Fruit fly (Drosophila melanogaster): ENCODE results near the gene Vps8.

Gene Vps8

dm6 chr3L:6498602-6499001 lies 3.5 kb upstream of the Vps8 start:
- TF ChIP-seq Eip75B (GFP tag; optimal IDR thresholded peaks at IDR 0.05) (no peak), pdm3 (GFP tag; optimal IDR thresholded peaks at IDR 0.05) (peak; percentile 12), Eip78C (GFP tag) (peak; percentile 57), lz (GFP tag; optimal IDR thresholded peaks at IDR 0.05) (no peak), achi (GFP tag; optimal IDR thresholded peaks at IDR 0.05) (no peak), CG8632 (GFP tag; optimal IDR thresholded peaks at IDR 0.05) (no peak), Hr4 (GFP tag; optimal IDR thresholded peaks at IDR 0.05) (peak; percentile 4), ss (GFP tag; optimal IDR thresholded peaks at IDR 0.05) (no peak), fd59A (GFP tag; optimal IDR thresholded peaks at IDR 0.05) (no peak), Hr38 (GFP tag; optimal IDR thresholded peaks at IDR 0.05) (no peak), CG6854 (GFP tag; optimal IDR thresholded peaks at IDR 0.05) (no peak), OdsH (GFP tag; optimal IDR thresholded peaks at IDR 0.05) (peak; percentile 1), CG32006 (GFP tag; optimal IDR thresholded peaks at IDR 0.05) (peak; percentile 26), CG6163 (GFP tag; IDR thresholded peaks at IDR 0.05) (0 out of 3 replicates have a peak, but pooled peaks have one; percentile 25), CG3032 (tag; optimal IDR thresholded peaks at IDR 0.05) (no peak), cyc (GFP tag; optimal IDR thresholded peaks at IDR 0.05) (no peak), Ets96B (tag; optimal IDR thresholded peaks at IDR 0.05) (peak; percentile 11), Met (GFP tag; optimal IDR thresholded peaks at IDR 0.05) (no peak), CG15336 (GFP tag; IDR thresholded peaks at IDR 0.05) (no peak), CG3919 (GFP tag; optimal IDR thresholded peaks at IDR 0.05) (peak; percentile 9), Sox15 (GFP tag; optimal IDR thresholded peaks at IDR 0.05) (no peak)

dm6 chr3L:6497990-6498389 lies 2.9 kb upstream of the Vps8 start:
- no peak for TF ChIP-seq svp (GFP tag)
- peak; percentile 11 for TF ChIP-seq CG6276 (GFP tag; optimal IDR thresholded peaks at IDR 0.05)

DNA sequence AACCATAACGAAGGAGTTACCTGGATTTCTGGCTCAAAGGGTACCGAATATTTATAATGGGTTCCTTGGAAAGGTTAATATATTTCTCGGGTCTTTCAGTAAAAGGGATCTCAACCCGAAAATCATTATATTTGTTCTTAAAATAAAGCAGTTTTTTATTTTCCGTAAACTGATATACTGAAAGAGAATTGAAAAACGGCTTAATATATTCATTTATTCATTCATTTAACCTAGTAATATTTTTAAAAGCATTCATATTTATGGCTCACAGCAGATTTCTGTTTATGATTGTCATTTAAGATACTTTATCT lies 1.8 kb upstream of the Vps8 start:
- TF ChIP-seq svp (GFP tag) (peak; percentile 44), CG6163 (GFP tag; IDR thresholded peaks at IDR 0.05) (no peak; the same call in 2 of the 3 replicates), pdm3 (GFP tag; optimal IDR thresholded peaks at IDR 0.05) (peak; percentile 11), Gug (GFP tag; IDR thresholded peaks at IDR 0.05) (peak; percentile 36; the same call in 1 of the 2 replicates), topi (GFP tag; optimal IDR thresholded peaks at IDR 0.05) (no peak), Sox102F (GFP tag; optimal IDR thresholded peaks at IDR 0.05) (no peak), eg (GFP tag; IDR thresholded peaks at IDR 0.05) (peak; percentile 62; the same call in 2 of the 3 replicates), achi (GFP tag; optimal IDR thresholded peaks at IDR 0.05) (no peak), Eip78C (GFP tag) (peak; percentile 19), spab (GFP tag; optimal IDR thresholded peaks at IDR 0.05) (no peak), CG6808 (GFP tag; optimal IDR thresholded peaks at IDR 0.05) (no peak), CG10631 (GFP tag; optimal IDR thresholded peaks at IDR 0.05) (peak; percentile 3), vri (GFP tag; optimal IDR thresholded peaks at IDR 0.05) (no peak), CG34406 (GFP tag; optimal IDR thresholded peaks at IDR 0.05) (no peak), net (GFP tag; optimal IDR thresholded peaks at IDR 0.05) (no peak), cyc (GFP tag; optimal IDR thresholded peaks at IDR 0.05) (no peak), Eip75B (GFP tag; optimal IDR thresholded peaks at IDR 0.05) (no peak), CG15336 (GFP tag; IDR thresholded peaks at IDR 0.05) (peak; percentile 52; the same call in 1 of the 2 replicates), CG8319 (GFP tag; optimal IDR thresholded peaks at IDR 0.05) (no peak), lz (GFP tag; optimal IDR thresholded peaks at IDR 0.05) (no peak), CG6276 (GFP tag; optimal IDR thresholded peaks at IDR 0.05) (peak; percentile 17), CG11294 (GFP tag; IDR thresholded peaks at IDR 0.05) (no peak), Hr38 (GFP tag; optimal IDR thresholded peaks at IDR 0.05) (no peak), fd59A (GFP tag; optimal IDR thresholded peaks at IDR 0.05) (no peak), CG8119 (GFP tag; IDR thresholded peaks at IDR 0.05) (peak; percentile 52), CG11902 (GFP tag; optimal IDR thresholded peaks at IDR 0.05) (no peak), CG32006 (GFP tag; optimal IDR thresholded peaks at IDR 0.05) (peak; percentile 67), ss (GFP tag; optimal IDR thresholded peaks at IDR 0.05) (no peak), CG10669 (GFP tag; optimal IDR thresholded peaks at IDR 0.05) (no peak), CG3032 (tag; optimal IDR thresholded peaks at IDR 0.05) (no peak), Ets96B (tag; optimal IDR thresholded peaks at IDR 0.05) (no peak), CG7368 (GFP tag; optimal IDR thresholded peaks at IDR 0.05) (no peak), fd85E (GFP tag; optimal IDR thresholded peaks at IDR 0.05) (no peak), CG6792 (GFP tag; optimal IDR thresholded peaks at IDR 0.05) (no peak), Lpt (GFP tag; optimal IDR thresholded peaks at IDR 0.05) (no peak), Sox14 (GFP tag; optimal IDR thresholded peaks at IDR 0.05) (no peak), dsx (GFP tag; optimal IDR thresholded peaks at IDR 0.05; ENCODE audit: poor library complexity, severe bottlenecking) (no peak), Hr4 (GFP tag; optimal IDR thresholded peaks at IDR 0.05) (peak; percentile 54), esn (GFP tag; optimal IDR thresholded peaks at IDR 0.05) (no peak), CG9139 (GFP tag; optimal IDR thresholded peaks at IDR 0.05) (no peak), Eip93F (GFP tag; optimal IDR thresholded peaks at IDR 0.05) (no peak)

All from whole organism, prepupa.